Worm (Caenorhabditis elegans) whole organism, early embryonic: Measurements from ENCODE around the gene nhr-163.

Experiments
- ceh-36 ChIP-seq: sonication (generic microtip); optimal IDR thresholded peaks from 2 replicates; lab custom pipeline; 2016; ENCODE audit warnings: missing genetic modification characterization, inconsistent platforms, missing compliant biosample characterization
- ets-7 ChIP-seq: sonication (generic microtip); optimal IDR thresholded peaks from 2 replicates; lab custom pipeline; 2016; ENCODE audit warnings: missing genotype, missing genetic modification characterization, missing compliant biosample characterization
- flt-1 ChIP-seq: fragments of 200-800 bp; sonication (Bioruptor generic); IDR thresholded peaks from 2 replicates; pipeline ENCODE4 v1.3.6; 2022; ENCODE audit warnings: missing genetic modification characterization, missing compliant biosample characterization

- TF ChIP-seq flt-1 (GFP tag; lab: Robert Waterston, UW) (no peak), ceh-36 (tag; lab: Kevin White, UChicago) (no peak), ets-7 (tag; lab: Kevin White, UChicago) (no peak)
These were observed 35.9 kb upstream of the nhr-163 start, which contains the start of gene F20A1.4 for ce11 chrV:7021772-7022171.
